Worm (Caenorhabditis elegans) whole organism, young adult: ENCODE data around the gene F35E8.7.

ENCODE experiments used
- B0336.3 ChIP-seq: fragments of 200-800 bp; sonication (Bioruptor generic); IDR thresholded peaks from 2 replicates; pipeline ENCODE4 v1.3.6; 2022; ENCODE audit warnings: missing genetic modification characterization, missing compliant biosample characterization
- F57A8.1 ChIP-seq: fragments of 200-800 bp; sonication (Bioruptor generic); optimal IDR thresholded peaks from 2 replicates; lab custom pipeline; 2018; ENCODE audit warnings: mild to moderate bottlenecking, missing genetic modification characterization, moderate library complexity, missing compliant biosample characterization
- K12H6.12 ChIP-seq: fragments of 200-800 bp; sonication (Bioruptor generic); optimal IDR thresholded peaks from 2 replicates; lab custom pipeline; 2018; ENCODE audit warnings: mild to moderate bottlenecking, missing genetic modification characterization, missing compliant biosample characterization
- Y95B8A.8 ChIP-seq: fragments of 200-800 bp; sonication (Bioruptor generic); IDR thresholded peaks from 2 replicates; pipeline ENCODE4 v1.3.6; 2022; ENCODE audit warnings: missing genetic modification reagents, missing genetic modification characterization, missing compliant biosample characterization
- ceh-40 ChIP-seq: fragments of 200-800 bp; sonication (Bioruptor generic); IDR thresholded peaks from 2 replicates; pipeline ENCODE4 v1.3.6; 2022; ENCODE audit warnings: missing genetic modification characterization, missing compliant biosample characterization
- egrh-3 ChIP-seq: fragments of 200-800 bp; sonication (Bioruptor generic); IDR thresholded peaks from 2 replicates; pipeline ENCODE4 v1.3.6; 2022; ENCODE audit warnings: missing genetic modification reagents, missing genetic modification characterization, missing compliant biosample characterization
- lin-35 ChIP-seq, 3 experiments: fragments of 150-350 bp in 2 of 3; sonication (generic microtip) in 1 of 3; optimal IDR thresholded peaks; 2 replicates each; lab custom pipeline; 2014 to 2018; ENCODE audit warnings: missing biosample characterization in 3 of 3, missing genetic modification characterization in 3 of 3, missing genetic modification reagents in 3 of 3
- rcor-1 ChIP-seq: fragments of 200-800 bp; sonication (Bioruptor generic); IDR thresholded peaks from 2 replicates; pipeline ENCODE4 v1.3.6; 2022; ENCODE audit warnings: missing genetic modification reagents, missing genetic modification characterization, missing compliant biosample characterization
- sdz-38 ChIP-seq: sonication (generic microtip); optimal IDR thresholded peaks from 2 replicates; lab custom pipeline; 2016; ENCODE audit warnings: missing genotype, missing genetic modification characterization, missing compliant biosample characterization
- unc-62 ChIP-seq: fragments of 150-350 bp; optimal IDR thresholded peaks from 2 replicates; lab custom pipeline; 2014; ENCODE audit warnings: missing biosample characterization, missing genetic modification reagents, missing genetic modification characterization

DNA sequence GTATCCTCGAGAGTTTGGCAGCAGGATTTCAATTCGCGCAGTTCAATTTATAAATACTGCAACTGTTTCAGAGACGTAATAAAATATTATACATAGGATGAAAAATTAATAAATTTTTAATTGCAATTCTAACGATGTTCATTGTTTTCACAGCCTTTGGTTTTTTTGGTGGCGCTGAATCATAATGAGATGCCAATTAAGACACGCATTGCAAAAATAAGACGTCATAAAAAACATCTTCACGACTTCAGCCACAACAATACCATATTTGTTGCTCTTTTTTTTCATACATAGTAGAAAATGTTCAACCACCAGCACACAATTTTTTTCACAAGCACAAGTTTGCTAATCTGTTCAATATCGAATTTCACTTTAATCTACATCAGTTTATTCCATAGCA lies 41.5 kb upstream of the F35E8.7 start, which contains the start of gene str-56:
- TF ChIP-seq F57A8.1 (no peak), Y95B8A.8 (GFP tag; lab: Robert Waterston, UW) (no peak), B0336.3 (GFP tag; lab: Robert Waterston, UW) (no peak), unc-62 (no peak), sdz-38 (tag; lab: Kevin White, UChicago) (no peak), rcor-1 (GFP tag; lab: Robert Waterston, UW) (no peak), lin-35 (GFP tag; optimal IDR thresholded peaks at IDR 0.05; lab: Kevin White, UChicago) (no peak), egrh-3 (GFP tag; lab: Robert Waterston, UW) (no peak), K12H6.12 (tag; lab: Kevin White, UChicago) (no peak), ceh-40 (GFP tag; lab: Robert Waterston, UW) (no peak)
